Fruit fly (Drosophila melanogaster): Measurements from ENCODE around the gene CG31523.

DNA sequence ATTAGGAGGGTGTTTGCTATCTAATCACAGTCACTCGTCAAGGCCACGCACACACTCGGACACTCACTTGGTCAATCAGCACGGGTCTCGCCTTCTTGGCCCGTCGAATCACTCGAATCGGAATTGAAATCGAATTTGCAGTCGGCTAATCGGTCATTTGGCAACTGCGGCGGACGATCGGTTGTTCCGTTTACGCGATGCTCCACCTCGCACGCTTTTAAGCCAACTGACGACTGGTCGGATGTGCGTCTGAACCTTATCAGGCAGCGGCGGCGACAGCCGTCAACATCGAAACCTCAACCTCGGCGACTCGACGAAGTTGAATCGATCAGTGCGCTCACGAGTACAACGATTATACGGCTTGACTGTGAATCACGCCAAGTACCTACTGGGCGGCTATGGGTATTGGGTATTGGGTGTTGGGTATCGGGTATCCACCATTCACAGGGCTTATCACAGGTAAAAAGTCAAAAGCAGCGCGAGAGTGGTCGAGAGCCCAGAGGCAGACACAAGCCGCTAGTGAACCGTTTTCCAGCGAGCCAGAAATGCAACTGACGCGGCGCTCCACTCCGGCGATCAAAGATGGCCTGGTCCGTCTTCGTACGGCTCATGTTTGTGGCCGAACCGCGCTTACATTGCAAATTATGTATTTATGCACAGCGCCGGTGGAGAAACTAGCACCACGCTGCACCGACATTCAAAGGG is 7.8 kb downstream of the CG31523 start:
- TF ChIP-seq Sin3A (optimal IDR thresholded peaks at IDR 0.05) (no peak), insv (optimal IDR thresholded peaks at IDR 0.05) (no peak)
